Worm (Caenorhabditis elegans) whole organism, late embryonic: ENCODE data around the gene F07C3.2.

ENCODE experiments used
- C38D4.7 ChIP-seq: fragments of 200-800 bp; sonication (Bioruptor generic); optimal IDR thresholded peaks from 2 replicates; lab custom pipeline; 2018; ENCODE audit warnings: mild to moderate bottlenecking, missing genetic modification characterization, moderate library complexity, missing compliant biosample characterization
- K09A11.1 ChIP-seq: sonication (generic microtip); optimal IDR thresholded peaks from 2 replicates; lab custom pipeline; 2017; ENCODE audit warnings: antibody characterized with exemption, mild to moderate bottlenecking, missing genetic modification characterization, missing compliant biosample characterization; ENCODE audit not compliant: insufficient read depth
- ceh-9 ChIP-seq: sonication (generic microtip); optimal IDR thresholded peaks from 2 replicates; lab custom pipeline; 2016; ENCODE audit warnings: mild to moderate bottlenecking, missing genetic modification characterization, inconsistent platforms, missing compliant biosample characterization
- dve-1 ChIP-seq: sonication (generic microtip); optimal IDR thresholded peaks from 2 replicates; lab custom pipeline; 2017; ENCODE audit warnings: antibody characterized with exemption, mild to moderate bottlenecking, missing genetic modification characterization, missing compliant biosample characterization
- pha-4 ChIP-seq: fragments of 150-350 bp; optimal IDR thresholded peaks from 2 replicates; lab custom pipeline; 2018; ENCODE audit warnings: missing biosample characterization, missing genetic modification reagents, missing genetic modification characterization

DNA sequence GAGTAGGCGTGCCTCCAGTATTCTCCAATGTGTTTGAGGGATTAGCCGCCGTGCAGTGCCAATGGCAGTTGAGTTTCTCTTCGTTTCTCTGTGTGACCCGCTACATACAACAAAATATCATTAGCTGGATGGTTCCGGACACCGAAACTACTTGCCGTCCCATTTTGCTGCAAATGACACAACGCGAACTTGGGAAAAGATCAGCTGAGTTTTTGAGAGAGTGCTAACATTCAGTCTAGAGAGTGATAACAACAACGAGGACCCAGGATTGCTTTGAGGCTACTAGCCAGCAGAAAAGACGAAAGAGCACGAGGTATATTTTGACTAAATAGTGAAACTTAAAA is 6.5 kb upstream of the F07C3.2 start:
- TF ChIP-seq dve-1 (no peak), ceh-9 (tag; lab: Kevin White, UChicago) (no peak), K09A11.1 (tag; lab: Kevin White, UChicago) (no peak), C38D4.7 (GFP tag; lab: Kevin White, UChicago) (no peak), pha-4 (no peak)
